Worm (Caenorhabditis elegans): ENCODE measurements around the gene C33E10.1.

Gene C33E10.1

DNA sequence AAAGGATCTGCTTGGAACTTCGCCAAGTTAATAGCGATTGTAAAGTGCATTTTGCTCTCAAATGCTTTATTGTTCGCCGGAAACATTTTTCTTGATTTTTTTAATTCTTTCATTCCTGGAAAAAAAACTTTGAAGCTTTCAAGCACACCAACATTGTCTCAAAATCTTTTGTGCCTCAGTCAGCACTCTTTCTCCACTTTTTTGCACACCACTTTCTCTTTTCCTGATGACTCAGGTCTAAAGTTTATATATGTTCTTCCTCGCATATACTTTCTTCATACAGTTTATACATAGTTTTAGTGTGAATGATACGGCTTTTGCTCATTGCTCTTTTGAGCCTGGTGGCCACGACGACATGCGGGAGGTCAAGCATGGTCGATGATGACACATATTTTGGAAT is 28.7 kb downstream of the C33E10.1 start, which contains the start of gene C53C11.5:
C53C11.5 (plus strand) TSS at position 301 of the 400 bp plus-strand sequence.
- no peak for TF ChIP-seq fkh-6 (tag; optimal IDR thresholded peaks at IDR 0.05)
- TF ChIP-seq pag-3 (tag; optimal IDR thresholded peaks at IDR 0.05; ENCODE audit: borderline replicate concordance): no peak
- TF ChIP-seq ceh-9 (tag; optimal IDR thresholded peaks at IDR 0.05): no peak
- TF ChIP-seq ceh-24 (tag; optimal IDR thresholded peaks at IDR 0.05): no peak
- TF ChIP-seq tbx-2 (tag; optimal IDR thresholded peaks at IDR 0.05): no peak
- TF ChIP-seq C08G9.2 (tag; optimal IDR thresholded peaks at IDR 0.05): no peak
- no peak for TF ChIP-seq hlh-15 (tag; optimal IDR thresholded peaks at IDR 0.05)
- TF ChIP-seq lin-11 (tag; optimal IDR thresholded peaks at IDR 0.05): no peak
- TF ChIP-seq sox-4 (tag; optimal IDR thresholded peaks at IDR 0.05): no peak
- TF ChIP-seq nfya-1 (tag; optimal IDR thresholded peaks at IDR 0.05): no peak

DNA sequence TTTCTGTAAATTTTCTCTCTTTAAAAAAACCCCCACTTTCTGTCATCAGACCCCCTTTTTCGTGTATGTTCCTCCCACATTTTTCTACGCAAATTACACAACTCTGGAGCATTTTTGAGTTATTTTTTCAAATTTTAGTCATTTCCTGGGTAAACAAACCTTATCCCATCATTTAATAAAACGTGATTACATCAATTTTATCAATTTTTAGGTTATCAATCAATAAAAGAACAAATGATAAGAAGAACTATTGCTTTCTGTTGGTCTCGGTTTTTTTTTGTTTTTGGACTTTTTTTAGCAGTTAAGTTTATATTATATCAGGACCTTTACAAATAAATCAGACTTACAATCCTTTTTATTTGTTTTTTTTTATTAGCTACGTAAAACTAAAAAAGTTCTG is 31.3 kb downstream of the C33E10.1 start, which contains the start of gene C53C11.2:
C53C11.2 (plus strand) TSS at position 284 of the 400 bp plus-strand sequence.
- no peak for TF ChIP-seq pag-3 (tag; optimal IDR thresholded peaks at IDR 0.05; ENCODE audit: borderline replicate concordance)
- TF ChIP-seq rnt-1 (tag; optimal IDR thresholded peaks at IDR 0.05): no peak
- TF ChIP-seq elt-2 (tag; optimal IDR thresholded peaks at IDR 0.05): peak; percentile 81

DNA sequence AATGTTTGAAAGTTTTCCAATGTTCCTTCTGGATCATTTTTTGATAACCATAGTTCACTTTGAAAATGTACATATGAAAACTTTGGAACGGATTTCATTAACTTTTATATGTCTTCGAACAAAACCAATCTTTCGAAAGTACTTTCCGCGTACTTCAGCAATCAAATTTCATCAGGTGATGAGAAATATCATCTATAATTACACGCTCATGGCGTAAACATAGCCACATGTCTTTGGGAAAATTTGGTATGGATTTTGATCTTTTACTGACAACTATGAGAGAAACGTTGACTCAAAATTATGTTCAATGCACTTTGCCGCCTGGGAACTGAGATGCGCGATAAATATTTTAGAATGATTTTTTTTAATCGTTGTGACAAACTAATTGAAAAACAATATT is 33.9 kb downstream of the C33E10.1 start:
- TF ChIP-seq ceh-19 (GFP tag; optimal IDR thresholded peaks at IDR 0.05): no peak
- TF ChIP-seq pros-1 (tag; optimal IDR thresholded peaks at IDR 0.05): no peak
- TF ChIP-seq hlh-8 (tag; optimal IDR thresholded peaks at IDR 0.05): no peak

DNA sequence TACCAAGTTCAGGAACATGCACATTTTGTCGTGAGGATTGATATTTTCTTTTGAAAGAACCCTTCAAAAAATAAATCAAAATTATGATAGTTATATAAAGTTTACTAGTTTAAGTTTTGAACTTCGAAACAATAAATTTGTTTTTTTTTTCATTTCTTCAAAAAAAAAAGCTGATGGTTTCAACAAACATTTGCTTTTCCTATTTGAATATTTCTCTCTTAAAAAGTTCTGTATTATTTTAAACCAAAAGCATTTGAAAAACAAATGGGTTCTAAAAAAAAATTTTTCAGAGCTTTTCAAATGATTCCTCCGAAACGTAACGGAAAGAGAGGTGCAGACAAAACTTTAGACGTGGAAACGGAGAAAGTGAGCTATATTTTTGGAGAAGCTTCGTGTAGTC is 35.5 kb downstream of the C33E10.1 start, which contains the start of gene C53C11.1:
C53C11.1 (plus strand) TSS at position 301 of the 400 bp plus-strand sequence.
- TF ChIP-seq pat-9 (tag; optimal IDR thresholded peaks at IDR 0.05): no peak
- TF ChIP-seq ceh-18 (tag; optimal IDR thresholded peaks at IDR 0.05): no peak
- TF ChIP-seq hlh-8 (tag; optimal IDR thresholded peaks at IDR 0.05): no peak
- TF ChIP-seq pha-4 (tag; optimal IDR thresholded peaks at IDR 0.05): no peak
- TF ChIP-seq K09A11.1 (tag; optimal IDR thresholded peaks at IDR 0.05; ENCODE audit: insufficient read depth): no peak
- no peak for TF ChIP-seq ceh-24 (tag; optimal IDR thresholded peaks at IDR 0.05)
- TF ChIP-seq sox-2 (GFP tag; IDR thresholded peaks at IDR 0.05): no peak
- TF ChIP-seq ceh-30 (tag; optimal IDR thresholded peaks at IDR 0.05): no peak
- no peak for TF ChIP-seq lin-11 (tag; optimal IDR thresholded peaks at IDR 0.05)

DNA sequence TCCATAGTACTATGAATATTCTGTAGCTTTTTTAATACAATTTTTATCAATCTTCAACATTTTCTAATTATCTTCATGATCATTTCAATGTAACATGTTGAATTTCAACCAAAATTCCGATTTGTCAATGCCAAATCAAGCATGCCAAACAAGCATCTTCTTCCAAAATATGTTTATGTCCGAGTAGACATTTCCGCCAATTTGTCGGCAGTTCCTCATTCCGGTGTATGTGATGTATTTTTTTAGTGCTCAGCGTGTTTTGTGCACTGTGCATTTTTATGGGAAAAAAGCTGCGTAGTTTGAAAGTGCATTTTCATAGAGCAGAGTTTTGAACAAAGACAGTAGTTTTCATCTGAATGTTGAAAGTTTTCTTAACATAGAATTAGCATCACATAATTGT is 44.4 kb downstream of the C33E10.1 start:
- TF ChIP-seq Y22D7AL.16 (tag; optimal IDR thresholded peaks at IDR 0.05) (no peak), ahr-1 (tag; optimal IDR thresholded peaks at IDR 0.05) (no peak), elt-4 (tag; optimal IDR thresholded peaks at IDR 0.05) (no peak), ceh-9 (tag; optimal IDR thresholded peaks at IDR 0.05) (no peak), ceh-6 (GFP tag; optimal IDR thresholded peaks at IDR 0.05) (no peak), nfya-1 (tag; optimal IDR thresholded peaks at IDR 0.05) (no peak), hlh-8 (tag; optimal IDR thresholded peaks at IDR 0.05) (no peak), nhr-11 (tag; optimal IDR thresholded peaks at IDR 0.05) (no peak), K09A11.1 (tag; optimal IDR thresholded peaks at IDR 0.05; ENCODE audit: insufficient read depth) (no peak), madf-2 (tag; optimal IDR thresholded peaks at IDR 0.05) (no peak), zip-5 (tag; optimal IDR thresholded peaks at IDR 0.05) (no peak), pag-3 (tag; optimal IDR thresholded peaks at IDR 0.05; ENCODE audit: borderline replicate concordance) (no peak)

DNA sequence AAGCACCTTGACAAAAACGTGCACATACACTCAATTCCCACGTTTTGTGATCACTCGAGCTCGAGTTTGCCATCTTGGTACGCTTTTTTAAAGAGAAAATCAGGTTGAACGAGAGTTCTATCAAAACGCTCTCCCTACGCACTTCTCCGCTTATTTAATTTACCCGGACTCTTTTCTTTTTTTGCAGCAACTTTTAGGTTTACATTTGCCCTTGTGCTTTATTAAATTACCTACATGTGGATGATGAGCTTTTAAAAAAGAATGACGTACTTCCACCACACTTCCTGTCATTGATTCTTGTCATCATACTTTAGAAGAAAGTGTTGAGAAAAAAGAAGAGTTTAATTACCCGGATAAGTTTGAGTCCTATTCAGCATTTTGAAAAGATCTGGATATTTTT is 47.1 kb downstream of the C33E10.1 start:
- TF ChIP-seq unc-42 (tag; optimal IDR thresholded peaks at IDR 0.05): peak; percentile 81
- TF ChIP-seq elt-4 (tag; optimal IDR thresholded peaks at IDR 0.05): no peak

DNA sequence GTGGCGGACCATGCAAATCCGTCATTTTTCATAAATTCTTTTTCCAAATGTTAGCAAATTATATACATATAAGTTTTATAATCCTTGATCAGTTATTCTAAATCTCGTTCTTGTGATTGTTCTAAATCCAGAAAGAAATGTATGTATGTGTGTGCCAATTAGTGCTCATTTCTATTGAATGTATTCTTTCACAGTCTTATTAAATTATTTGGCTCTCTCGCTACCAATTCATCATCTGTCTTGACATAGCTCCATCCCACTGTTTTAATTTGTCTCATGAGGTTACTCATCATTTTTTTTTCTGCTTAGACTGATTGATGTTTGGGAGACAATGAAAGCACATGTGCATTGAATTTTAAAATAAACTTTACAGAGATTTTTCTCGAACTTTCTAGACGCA is 50.4 kb downstream of the C33E10.1 start:
- TF ChIP-seq nhr-11 (tag; optimal IDR thresholded peaks at IDR 0.05) (no peak), che-1 (tag; optimal IDR thresholded peaks at IDR 0.05) (no peak), pat-9 (tag; optimal IDR thresholded peaks at IDR 0.05) (no peak), nfya-1 (tag; optimal IDR thresholded peaks at IDR 0.05) (no peak), hlh-6 (tag; optimal IDR thresholded peaks at IDR 0.05) (no peak), F13H6.1 (tag; optimal IDR thresholded peaks at IDR 0.05) (no peak)
